Fruit fly (Drosophila melanogaster): ENCODE data around the gene Tsp3A.

Tsp3A gene

DNA sequence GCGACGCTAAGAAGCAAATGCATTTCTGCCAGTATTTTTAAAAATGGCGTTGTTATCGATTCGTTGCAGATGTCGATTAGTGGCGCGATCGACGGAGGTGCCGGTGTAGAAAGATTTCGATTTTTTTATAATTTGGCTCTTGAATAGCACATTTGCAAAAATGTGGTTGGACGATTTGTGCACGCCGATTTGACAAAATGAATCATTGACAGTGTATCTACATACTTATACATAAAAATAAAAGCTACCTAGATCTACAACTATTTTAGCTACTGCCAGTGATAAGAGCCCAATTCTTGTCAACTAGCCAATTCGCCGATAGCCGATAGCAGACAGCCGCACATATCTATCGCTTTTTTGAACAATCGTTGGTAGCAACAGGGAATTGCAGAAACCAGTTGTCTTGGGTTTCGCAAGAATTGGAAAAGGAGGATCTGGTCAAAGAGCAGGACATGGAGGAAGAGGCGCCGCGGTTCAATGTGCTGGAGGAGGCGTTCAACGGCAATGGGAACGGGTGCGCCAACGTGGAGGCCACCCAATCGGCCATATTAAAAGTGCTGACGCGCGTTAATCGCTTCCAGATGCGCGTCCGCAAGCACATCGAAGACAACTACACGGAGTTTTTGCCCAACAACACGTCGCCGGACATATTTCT is 15.6 kb downstream of the Tsp3A start, which contains the start of the genes Klp3A and Zw10 (continued):
- TF ChIP-seq kni (GFP tag; optimal IDR thresholded peaks at IDR 0.05) (no peak), Side (GFP tag; optimal IDR thresholded peaks at IDR 0.05) (no peak), Trl (optimal IDR thresholded peaks at IDR 0.05) (no peak), Trl (GFP tag; optimal IDR thresholded peaks at IDR 0.05) (no peak), hb (GFP tag; IDR thresholded peaks at IDR 0.05; ENCODE audit: partially characterized antibody) (peak; percentile 70; the same call in 1 of the 3 replicates), CG18599 (GFP tag; optimal IDR thresholded peaks at IDR 0.05) (no peak), Dp (GFP tag; optimal IDR thresholded peaks at IDR 0.05) (peak; percentile 63), CG12391 (tag; optimal IDR thresholded peaks at IDR 0.05) (no peak), NfI (GFP tag; optimal IDR thresholded peaks at IDR 0.05) (peak; percentile 27), ash1 (GFP tag; optimal IDR thresholded peaks at IDR 0.05) (no peak), row (GFP tag; IDR thresholded peaks at IDR 0.05) (peak; percentile 79), vfl (GFP tag; optimal IDR thresholded peaks at IDR 0.05) (no peak), rib (GFP tag; IDR thresholded peaks at IDR 0.05) (no peak), Rfx (GFP tag; IDR thresholded peaks at IDR 0.05) (peak; percentile 28; the same call in 1 of the 2 replicates), Ets65A (GFP tag) (peak; percentile 81), Atf3 (GFP tag; optimal IDR thresholded peaks at IDR 0.05) (no peak), Doc3 (GFP tag; IDR thresholded peaks at IDR 0.05; ENCODE audit: partially characterized antibody) (0 out of 3 replicates have a peak, but pooled peaks have one; percentile 45), CG9437 (GFP tag; optimal IDR thresholded peaks at IDR 0.05) (no peak), CG4854 (GFP tag; optimal IDR thresholded peaks at IDR 0.05) (no peak), Hmx (GFP tag; optimal IDR thresholded peaks at IDR 0.05) (no peak), gsb-n (tag; optimal IDR thresholded peaks at IDR 0.05) (no peak), CG5953 (GFP tag; IDR thresholded peaks at IDR 0.05) (no peak), kah (GFP tag; optimal IDR thresholded peaks at IDR 0.05) (no peak), zen2 (GFP tag; IDR thresholded peaks at IDR 0.05; ENCODE audit: partially characterized antibody) (peak; percentile 5; the same call in 1 of the 3 replicates), YL-1 (GFP tag; optimal IDR thresholded peaks at IDR 0.05) (no peak), TFAM (GFP tag; optimal IDR thresholded peaks at IDR 0.05) (no peak), dm (GFP tag; optimal IDR thresholded peaks at IDR 0.05) (no peak), CG11456 (GFP tag; IDR thresholded peaks at IDR 0.05) (0 out of 3 replicates have a peak, but pooled peaks have one; percentile 14), crc (GFP tag; optimal IDR thresholded peaks at IDR 0.05) (no peak), odd (GFP tag; optimal IDR thresholded peaks at IDR 0.05) (no peak), CG6854 (GFP tag; optimal IDR thresholded peaks at IDR 0.05) (no peak), p53 (GFP tag; optimal IDR thresholded peaks at IDR 0.05) (no peak), CG11696 (GFP tag; IDR thresholded peaks at IDR 0.05) (no peak), lilli (GFP tag; optimal IDR thresholded peaks at IDR 0.05) (peak; percentile 45), chif (GFP tag; optimal IDR thresholded peaks at IDR 0.05) (peak in 1 of 2 experiments; percentile 1), CG18619 (GFP tag; optimal IDR thresholded peaks at IDR 0.05) (no peak)

DNA sequence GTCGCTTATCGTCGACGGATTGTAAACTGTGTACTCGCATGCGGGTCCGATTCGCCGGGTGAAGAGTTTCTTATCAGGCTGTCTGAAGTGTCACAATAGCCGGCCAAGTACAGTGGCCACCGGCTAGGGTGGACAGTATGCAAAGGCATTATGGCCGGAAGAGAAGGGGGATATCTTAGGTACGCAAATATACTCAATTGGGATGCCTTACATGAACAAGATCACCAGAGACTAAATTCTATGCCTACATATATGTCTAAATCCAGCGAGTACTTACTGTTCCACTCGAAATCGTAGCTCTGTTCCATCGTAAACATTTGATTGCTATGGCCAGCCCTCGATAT is 25.8 kb downstream of the Tsp3A start:
- TF ChIP-seq Hey (tag; optimal IDR thresholded peaks at IDR 0.05) (peak; percentile 68), CG8290 (GFP tag; optimal IDR thresholded peaks at IDR 0.05) (peak; percentile 46), CG8290 (tag; optimal IDR thresholded peaks at IDR 0.05) (peak in 1 of 2 experiments; percentile 99), CG30403 (GFP tag; optimal IDR thresholded peaks at IDR 0.05) (peak; percentile 90), CG10267 (tag; optimal IDR thresholded peaks at IDR 0.05) (peak; percentile 60), CG11560 (tag; IDR thresholded peaks at IDR 0.05) (peak; percentile 88), ham (GFP tag; IDR thresholded peaks at IDR 0.05) (peak; percentile 64; the same call in 1 of the 2 replicates), eyg (GFP tag; optimal IDR thresholded peaks at IDR 0.05) (peak; percentile 79), Lhr (GFP tag; optimal IDR thresholded peaks at IDR 0.05) (no peak), vvl (GFP tag; IDR thresholded peaks at IDR 0.05) (peak; percentile 97), Camta (GFP tag; optimal IDR thresholded peaks at IDR 0.05) (peak; percentile 86), Chrac-16 (GFP tag; optimal IDR thresholded peaks at IDR 0.05) (peak; percentile 87), hbn (GFP tag; IDR thresholded peaks at IDR 0.05; ENCODE audit: partially characterized antibody) (no peak), Hr78 (GFP tag; optimal IDR thresholded peaks at IDR 0.05) (peak in 1 of 2 experiments; percentile 59), CG10462 (GFP tag; optimal IDR thresholded peaks at IDR 0.05) (peak; percentile 66), Tbp (GFP tag; optimal IDR thresholded peaks at IDR 0.05) (no peak), CG2889 (GFP tag; IDR thresholded peaks at IDR 0.05) (peak; percentile 93)
